Fruit fly (Drosophila melanogaster) whole organism, prepupa: ENCODE data around the gene CG34404.
A peak's percentile ranks its signal among the peaks of the same experiment; 100 is the strongest.

ENCODE experiments used
- CG11294 ChIP-seq: fragments of 200-800 bp; sonication (Bioruptor generic); IDR thresholded peaks from 2 replicates; pipeline ENCODE4 v1.3.6; 2022; ENCODE audit warnings: missing biosample characterization, missing genetic modification characterization
- CG3032 ChIP-seq: fragments of 200-800 bp; optimal IDR thresholded peaks from 2 replicates; lab custom pipeline; 2019; ENCODE audit warnings: missing biosample characterization, mild to moderate bottlenecking, missing genetic modification characterization, moderate library complexity
- CG34406 ChIP-seq: fragments of 200-800 bp; sonication (Bioruptor generic); optimal IDR thresholded peaks from 3 replicates; lab custom pipeline; 2016; ENCODE audit warnings: missing biosample characterization, missing genetic modification characterization
- CG3919 ChIP-seq: fragments of 200-800 bp; sonication (Bioruptor generic); optimal IDR thresholded peaks from 3 replicates; lab custom pipeline; 2016; ENCODE audit warnings: missing biosample characterization, missing genetic modification characterization
- Eip75B ChIP-seq: fragments of 200-800 bp; sonication (Bioruptor generic); optimal IDR thresholded peaks from 3 replicates; lab custom pipeline; 2016; ENCODE audit warnings: missing biosample characterization, missing genetic modification characterization
- Ets96B ChIP-seq: fragments of 200-800 bp; optimal IDR thresholded peaks from 2 replicates; lab custom pipeline; 2019; ENCODE audit warnings: missing biosample characterization, mild to moderate bottlenecking, missing genetic modification characterization, moderate library complexity
- Hr38 ChIP-seq: sonication (Bioruptor generic); optimal IDR thresholded peaks from 2 replicates; lab custom pipeline; 2016; ENCODE audit warnings: missing biosample characterization, missing genetic modification characterization
- Sox102F ChIP-seq: fragments of 200-800 bp; sonication (Bioruptor generic); optimal IDR thresholded peaks from 2 replicates; lab custom pipeline; 2016; ENCODE audit warnings: missing biosample characterization, mild to moderate bottlenecking, missing genetic modification characterization
- Sox15 ChIP-seq: fragments of 200-800 bp; sonication (Bioruptor generic); optimal IDR thresholded peaks from 3 replicates; lab custom pipeline; 2016; ENCODE audit warnings: missing biosample characterization, missing genetic modification characterization
- fd59A ChIP-seq: fragments of 200-800 bp; sonication (Bioruptor generic); optimal IDR thresholded peaks from 2 replicates; lab custom pipeline; 2017; ENCODE audit warnings: missing biosample characterization, mild to moderate bottlenecking, missing genetic modification characterization, missing genetic modification reagents
- topi ChIP-seq: fragments of 200-800 bp; sonication (Bioruptor generic); optimal IDR thresholded peaks from 3 replicates; lab custom pipeline; 2016; ENCODE audit warnings: missing biosample characterization, missing genetic modification characterization

DNA sequence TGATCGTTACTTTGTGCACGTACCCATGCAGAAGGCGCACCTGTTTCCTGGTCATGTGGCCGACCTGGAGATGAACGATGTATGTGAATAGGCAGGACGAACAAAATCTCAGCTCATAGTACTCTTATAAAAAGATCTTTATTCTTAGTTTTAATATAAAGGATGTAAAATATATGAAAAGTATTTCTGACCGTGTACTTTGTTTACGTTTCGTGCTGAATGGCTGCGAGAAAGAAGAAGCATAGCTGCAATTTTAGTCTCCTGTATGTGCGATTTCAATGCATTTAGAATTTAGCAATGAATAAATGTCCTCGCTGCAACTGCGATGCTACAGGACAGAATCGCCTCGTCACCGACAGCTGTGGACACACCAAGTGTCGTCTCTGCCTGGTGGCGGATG is 19.6 kb downstream of the CG34404 start, which contains the start of the genes CG42726 and CG42727:
- TF ChIP-seq CG3919 (no peak), Ets96B (tag; lab: Kevin White, UChicago) (peak; percentile 44), Sox102F (GFP tag; lab: Kevin White, UChicago) (no peak), CG34406 (peak; percentile 44), Hr38 (GFP tag; lab: Kevin White, UChicago) (no peak), topi (GFP tag; lab: Kevin White, UChicago) (peak; percentile 44), Eip75B (GFP tag; lab: Kevin White, UChicago) (no peak), CG11294 (0 out of 2 replicates have a peak, but pooled peaks have one; percentile 27), fd59A (GFP tag; lab: Kevin White, UChicago) (no peak), CG3032 (peak; percentile 52), Sox15 (GFP tag; lab: Kevin White, UChicago) (peak; percentile 13)
